Fruit fly (Drosophila melanogaster) whole organism, embryonic: ENCODE results near the gene Rab3-GEF.
A peak's percentile ranks its signal among the peaks of the same experiment; 100 is the strongest.

Experiments used
- Ada2b ChIP-seq: fragments of 200-800 bp; sonication (Bioruptor generic); IDR thresholded peaks from 2 replicates; pipeline ENCODE4 v1.3.6; 2022; ENCODE audit warnings: missing biosample characterization, missing genetic modification characterization
- BEAF-32 ChIP-seq: fragments of 200-800 bp; sonication (Bioruptor generic); optimal IDR thresholded peaks from 3 replicates; lab custom pipeline; 2017; ENCODE audit warnings: missing biosample characterization, missing genetic modification characterization, mild to moderate bottlenecking, moderate library complexity, missing genetic modification reagents
- Bteb2 ChIP-seq: fragments of 200-800 bp; sonication (Bioruptor generic); optimal IDR thresholded peaks from 2 replicates; lab custom pipeline; 2016; ENCODE audit warnings: missing biosample characterization, missing genetic modification characterization
- CG10209 ChIP-seq: fragments of 200-800 bp; sonication (Bioruptor generic); optimal IDR thresholded peaks from 3 replicates; lab custom pipeline; 2017; ENCODE audit warnings: missing biosample characterization, mild to moderate bottlenecking, missing genetic modification characterization, missing genetic modification reagents
- CG10431 ChIP-seq: fragments of 200-800 bp; sonication (Bioruptor generic); optimal IDR thresholded peaks from 3 replicates; lab custom pipeline; 2018; ENCODE audit warnings: missing biosample characterization, mild to moderate bottlenecking, missing genetic modification characterization
- CG11504 ChIP-seq: fragments of 200-800 bp; sonication (Bioruptor generic); optimal IDR thresholded peaks from 3 replicates; lab custom pipeline; 2019; ENCODE audit warnings: missing biosample characterization, mild to moderate bottlenecking, missing genetic modification characterization, moderate library complexity
- CG11723 ChIP-seq: fragments of 200-800 bp; sonication (Bioruptor generic); optimal IDR thresholded peaks from 2 replicates; lab custom pipeline; 2017; ENCODE audit warnings: missing biosample characterization, mild to moderate bottlenecking, missing genetic modification characterization
- CG12391 ChIP-seq: fragments of 200-800 bp; sonication (Bioruptor generic); optimal IDR thresholded peaks from 3 replicates; lab custom pipeline; 2018; ENCODE audit warnings: missing biosample characterization, mild to moderate bottlenecking, missing genetic modification characterization, moderate library complexity
- CG13296 ChIP-seq: fragments of 200-800 bp; sonication (Bioruptor generic); optimal IDR thresholded peaks from 3 replicates; lab custom pipeline; 2018; ENCODE audit warnings: missing biosample characterization, mild to moderate bottlenecking, missing genetic modification characterization
- CG17612 ChIP-seq: fragments of 200-800 bp; sonication (Bioruptor generic); IDR thresholded peaks from 2 replicates; pipeline ENCODE4 v1.3.6; 2022; ENCODE audit warnings: missing biosample characterization, missing genetic modification characterization
- CG2712 ChIP-seq: fragments of 200-800 bp; optimal IDR thresholded peaks from 3 replicates; lab custom pipeline; 2019; ENCODE audit warnings: missing biosample characterization, mild to moderate bottlenecking, missing genetic modification characterization, moderate library complexity
- CG3838 ChIP-seq: fragments of 200-800 bp; sonication (Bioruptor generic); optimal IDR thresholded peaks from 3 replicates; lab custom pipeline; 2016; ENCODE audit warnings: missing biosample characterization, missing genetic modification characterization
- CG6683 ChIP-seq: fragments of 200-800 bp; sonication (Bioruptor generic); optimal IDR thresholded peaks from 2 replicates; lab custom pipeline; 2017; ENCODE audit warnings: missing biosample characterization, mild to moderate bottlenecking, missing genetic modification characterization, missing genetic modification reagents
- CG6689 ChIP-seq: fragments of 200-800 bp; sonication (Bioruptor generic); IDR thresholded peaks from 2 replicates; pipeline ENCODE4 v1.3.6; 2022; ENCODE audit warnings: missing biosample characterization, missing genetic modification characterization
- Chrac-16 ChIP-seq: fragments of 200-800 bp; sonication (Bioruptor generic); optimal IDR thresholded peaks from 3 replicates; lab custom pipeline; 2016; ENCODE audit warnings: missing biosample characterization, missing genetic modification characterization
- D ChIP-seq, 2 experiments: fragments of 200-800 bp in 1 of 2; fragments of >200 bp in 1 of 2; sonication (Bioruptor generic) in 1 of 2; optimal IDR thresholded peaks; 2 replicates in 1 of 2; 3 replicates in 1 of 2; lab custom pipeline; 2017; ENCODE audit warnings: mild to moderate bottlenecking in 1 of 2, missing biosample characterization in 1 of 2, missing genetic modification characterization in 1 of 2, missing genetic modification reagents in 1 of 2
- Hand ChIP-seq: fragments of 200-800 bp; sonication (Bioruptor generic); optimal IDR thresholded peaks from 2 replicates; lab custom pipeline; 2017; ENCODE audit warnings: mild to moderate bottlenecking, missing biosample characterization, missing genetic modification reagents, missing genetic modification characterization
- HmgD ChIP-seq: fragments of 200-800 bp; sonication (Bioruptor generic); optimal IDR thresholded peaks from 3 replicates; lab custom pipeline; 2016; ENCODE audit warnings: missing biosample characterization, missing genetic modification characterization
- Hr3 ChIP-seq: fragments of 200-800 bp; sonication (Bioruptor generic); optimal IDR thresholded peaks from 3 replicates; lab custom pipeline; 2016; ENCODE audit warnings: missing biosample characterization, missing genetic modification characterization
- MBD-R2 ChIP-seq: fragments of 200-800 bp; sonication (Bioruptor generic); IDR thresholded peaks from 2 replicates; pipeline ENCODE4 v1.3.6; 2022; ENCODE audit warnings: missing biosample characterization, missing genetic modification characterization
- Rx ChIP-seq: fragments of 200-800 bp; sonication (Bioruptor generic); IDR thresholded peaks from 2 replicates; pipeline ENCODE4 v1.3.6; 2022; ENCODE audit warnings: missing biosample characterization, missing genetic modification characterization
- Sox100B ChIP-seq: fragments of 200-800 bp; sonication (Bioruptor generic); optimal IDR thresholded peaks from 3 replicates; lab custom pipeline; 2018; ENCODE audit warnings: missing biosample characterization, mild to moderate bottlenecking, missing genetic modification characterization
- Spps ChIP-seq: fragments of 200-800 bp; sonication (Bioruptor generic); optimal IDR thresholded peaks from 2 replicates; lab custom pipeline; 2018; ENCODE audit warnings: missing biosample characterization, mild to moderate bottlenecking, missing genetic modification characterization
- Trl ChIP-seq, 3 experiments: fragments of >200 bp in 2 of 3; fragments of 200-800 bp in 1 of 3; sonication (Bioruptor generic) in 1 of 3; optimal IDR thresholded peaks; 2 replicates in 1 of 3; 3 replicates in 2 of 3; lab custom pipeline; 2016 to 2017; ENCODE audit warnings: missing biosample characterization in 1 of 3, missing genetic modification characterization in 1 of 3
- aop ChIP-seq: fragments of 200-800 bp; sonication (Bioruptor generic); IDR thresholded peaks from 2 replicates; pipeline ENCODE4 v1.3.6; 2022; ENCODE audit warnings: missing biosample characterization, missing genetic modification characterization
- cad ChIP-seq: fragments of >200 bp; optimal IDR thresholded peaks from 2 replicates; lab custom pipeline; 2017; ENCODE audit warnings: missing biosample characterization, missing genetic modification characterization
- caup ChIP-seq: fragments of 200-800 bp; sonication (Bioruptor generic); optimal IDR thresholded peaks from 3 replicates; lab custom pipeline; 2017; ENCODE audit warnings: missing biosample characterization, mild to moderate bottlenecking, missing genetic modification characterization, moderate library complexity; ENCODE audit not compliant: severe bottlenecking
- crp ChIP-seq, 2 experiments: fragments of 200-800 bp; sonication (Bioruptor generic); optimal IDR thresholded peaks; 2 replicates in 1 of 2; 3 replicates in 1 of 2; lab custom pipeline; 2017; ENCODE audit warnings: missing biosample characterization in 2 of 2, missing genetic modification characterization in 2 of 2, mild to moderate bottlenecking in 1 of 2, moderate library complexity in 1 of 2
- dysf ChIP-seq: fragments of 200-800 bp; sonication (Bioruptor generic); IDR thresholded peaks from 3 replicates; pipeline ENCODE4 v1.3.6; 2022; ENCODE audit warnings: missing biosample characterization, missing genetic modification characterization
- emc ChIP-seq: fragments of 200-800 bp; sonication (Bioruptor generic); optimal IDR thresholded peaks from 2 replicates; lab custom pipeline; 2016; ENCODE audit warnings: missing biosample characterization, missing genetic modification characterization
- en ChIP-seq: fragments of 200-800 bp; sonication (Bioruptor generic); optimal IDR thresholded peaks from 2 replicates; lab custom pipeline; 2016; ENCODE audit warnings: missing biosample characterization, missing genetic modification characterization
- fd64A ChIP-seq: fragments of 200-800 bp; sonication (Bioruptor generic); optimal IDR thresholded peaks from 3 replicates; lab custom pipeline; 2018; ENCODE audit warnings: missing biosample characterization, mild to moderate bottlenecking, missing genetic modification characterization
- ham ChIP-seq: fragments of 200-800 bp; sonication (Bioruptor generic); IDR thresholded peaks from 2 replicates; pipeline ENCODE4 v1.3.6; 2022; ENCODE audit warnings: missing biosample characterization, missing genetic modification characterization
- hkb ChIP-seq, 2 experiments: fragments of 200-800 bp in 1 of 2; fragments of >200 bp in 1 of 2; sonication (Bioruptor generic) in 1 of 2; IDR thresholded peaks in 1 of 2; optimal IDR thresholded peaks in 1 of 2; 2 replicates each; pipeline versions ENCODE4 v1.3.6 to Lab custom; 2017 to 2022; ENCODE audit warnings: missing biosample characterization in 1 of 2, missing genetic modification characterization in 1 of 2
- ind ChIP-seq: fragments of 200-800 bp; sonication (Bioruptor generic); optimal IDR thresholded peaks from 3 replicates; lab custom pipeline; 2016; ENCODE audit warnings: missing biosample characterization, missing genetic modification characterization
- lmd ChIP-seq: fragments of 200-800 bp; sonication (Bioruptor generic); IDR thresholded peaks from 2 replicates; pipeline ENCODE4 v1.3.6; 2022; ENCODE audit warnings: missing biosample characterization, missing genetic modification characterization
- pan ChIP-seq, 4 experiments: fragments of >200 bp in 3 of 4; fragments of 200-800 bp in 1 of 4; sonication (Bioruptor generic) in 1 of 4; optimal IDR thresholded peaks in 3 of 4; IDR thresholded peaks in 1 of 4; 2 replicates each; pipeline versions ENCODE4 v1.3.6 to Lab custom; 2017 to 2022; ENCODE audit warnings: missing biosample characterization in 2 of 4, missing genetic modification characterization in 2 of 4, mixed read lengths in 1 of 4
- psq ChIP-seq: fragments of 200-800 bp; sonication (Bioruptor generic); optimal IDR thresholded peaks from 2 replicates; lab custom pipeline; 2017; ENCODE audit warnings: missing biosample characterization, missing genetic modification characterization
- ranshi ChIP-seq: fragments of 200-800 bp; sonication (Bioruptor generic); IDR thresholded peaks from 2 replicates; pipeline ENCODE4 v1.3.6; 2022; ENCODE audit warnings: missing biosample characterization, missing genetic modification characterization
- sens ChIP-seq: fragments of 200-800 bp; sonication (Bioruptor generic); peaks from one replicate; lab custom pipeline; 2016; ENCODE audit warnings: missing biosample characterization, missing genetic modification characterization
- slou ChIP-seq: fragments of 200-800 bp; sonication (Bioruptor generic); optimal IDR thresholded peaks from 3 replicates; lab custom pipeline; 2016; ENCODE audit warnings: missing biosample characterization, missing genetic modification characterization
- sqz ChIP-seq: fragments of 200-800 bp; sonication (Bioruptor generic); optimal IDR thresholded peaks from 3 replicates; lab custom pipeline; 2018; ENCODE audit warnings: missing biosample characterization, mild to moderate bottlenecking, missing genetic modification characterization
- stc ChIP-seq: fragments of 200-800 bp; sonication (Bioruptor generic); IDR thresholded peaks from 2 replicates; pipeline ENCODE4 v1.3.6; 2022; ENCODE audit warnings: missing biosample characterization, missing genetic modification characterization
- tna ChIP-seq: fragments of 200-800 bp; sonication (Bioruptor generic); IDR thresholded peaks from 2 replicates; pipeline ENCODE4 v1.3.6; 2022; ENCODE audit warnings: missing biosample characterization, missing genetic modification characterization; ENCODE audit not compliant: partially characterized antibody
- tup ChIP-seq: fragments of 200-800 bp; sonication (Bioruptor generic); optimal IDR thresholded peaks from 2 replicates; lab custom pipeline; 2016; ENCODE audit warnings: missing biosample characterization, mild to moderate bottlenecking, missing genetic modification characterization, moderate library complexity
- tx ChIP-seq: fragments of 200-800 bp; sonication (Bioruptor generic); optimal IDR thresholded peaks from 2 replicates; lab custom pipeline; 2016; ENCODE audit warnings: missing biosample characterization, missing genetic modification characterization
- zfh2 ChIP-seq: fragments of 200-800 bp; sonication (Bioruptor generic); optimal IDR thresholded peaks from 2 replicates; lab custom pipeline; 2016; ENCODE audit warnings: missing biosample characterization, missing genetic modification characterization

The Rab3-GEF gene

dm6 chrX:15043013-15043699, 46.3 kb upstream of the Rab3-GEF start (continued):
- TF ChIP-seq CG11504 (tag; lab: Kevin White, UChicago) (peak; percentile 83), hkb (optimal IDR thresholded peaks at IDR 0.05; lab: Kevin White, UChicago) (no peak), hkb (GFP tag; IDR thresholded peaks at IDR 0.05; lab: Robert Waterston, UW) (peak; percentile 90), Chrac-16 (no peak), pan (optimal IDR thresholded peaks at IDR 0.05; lab: Kevin White, UChicago) (no peak), pan (GFP tag; optimal IDR thresholded peaks at IDR 0.05 in 1 of 2, IDR thresholded peaks at IDR 0.05 in 1 of 2) (peak in 1 of 2 experiments; percentile 83), stc (GFP tag; lab: Robert Waterston, UW) (peak; percentile 87), CG6689 (GFP tag; lab: Robert Waterston, UW) (peak; percentile 26; the same call in 1 of the 2 replicates), emc (GFP tag; lab: Kevin White, UChicago) (peak; percentile 0), lmd (GFP tag; lab: Robert Waterston, UW) (no peak), Spps (tag; lab: Kevin White, UChicago) (peak; percentile 59), dysf (GFP tag; lab: Robert Waterston, UW) (peak; percentile 47; the same call in 2 of the 3 replicates), CG10209 (GFP tag; lab: Kevin White, UChicago) (peak; percentile 92), ham (GFP tag; lab: Robert Waterston, UW) (no peak), tna (GFP tag; lab: Robert Waterston, UW) (no peak), ranshi (peak; percentile 74; the same call in 1 of the 2 replicates), aop (no peak), Rx (GFP tag; lab: Robert Waterston, UW) (0 out of 2 replicates have a peak, but pooled peaks have one; percentile 41), MBD-R2 (GFP tag; lab: Robert Waterston, UW) (peak; percentile 31; the same call in 1 of the 2 replicates), slou (GFP tag; lab: Kevin White, UChicago) (peak; percentile 75), Bteb2 (GFP tag; lab: Kevin White, UChicago) (peak; percentile 51), caup (GFP tag; lab: Kevin White, UChicago) (peak; percentile 90), CG2712 (tag; lab: Kevin White, UChicago) (peak; percentile 64), CG11723 (GFP tag; lab: Kevin White, UChicago) (peak; percentile 85), CG10431 (peak; percentile 89), CG6683 (GFP tag; lab: Kevin White, UChicago) (peak; percentile 76), BEAF-32 (GFP tag; lab: Kevin White, UChicago) (no peak), crp (GFP tag; optimal IDR thresholded peaks at IDR 0.05; lab: Kevin White, UChicago) (peak in 1 of 2 experiments; percentile 46), CG12391 (tag; lab: Kevin White, UChicago) (peak; percentile 68), Hand (peak; percentile 55), tx (no peak), cad (no peak), sens (GFP tag; lab: Kevin White, UChicago) (peak; percentile 98), HmgD (no peak), D (optimal IDR thresholded peaks at IDR 0.05; lab: Kevin White, UChicago) (no peak), D (GFP tag; optimal IDR thresholded peaks at IDR 0.05; lab: Kevin White, UChicago) (peak; percentile 93), CG13296 (GFP tag; lab: Kevin White, UChicago) (peak; percentile 91), Hr3 (peak; percentile 36), psq (GFP tag; lab: Kevin White, UChicago) (peak; percentile 76), CG3838 (GFP tag; lab: Kevin White, UChicago) (peak; percentile 78), Trl (optimal IDR thresholded peaks at IDR 0.05; lab: Kevin White, UChicago) (no peak), Trl (GFP tag; optimal IDR thresholded peaks at IDR 0.05; lab: Kevin White, UChicago) (peak; percentile 86), ind (no peak), Ada2b (peak; percentile 8), sqz (GFP tag; lab: Kevin White, UChicago) (peak; percentile 77), fd64A (GFP tag; lab: Kevin White, UChicago) (peak; percentile 97), Sox100B (GFP tag; lab: Kevin White, UChicago) (peak; percentile 92), zfh2 (no peak), CG17612 (peak; percentile 57; the same call in 1 of the 2 replicates), tup (peak; percentile 90), en (GFP tag; lab: Kevin White, UChicago) (peak; percentile 70)
